Fruit fly (Drosophila melanogaster) whole organism, wandering third instar larva: ENCODE data around the gene sty.

Source experiments
- Abd-B ChIP-seq: fragments of >200 bp; optimal IDR thresholded peaks from 2 replicates; lab custom pipeline; 2017; ENCODE audit warnings: missing biosample characterization, missing genetic modification characterization
- CG32264 ChIP-seq: fragments of 200-800 bp; sonication (Bioruptor generic); optimal IDR thresholded peaks from 2 replicates; lab custom pipeline; 2016; ENCODE audit warnings: missing biosample characterization, missing genetic modification characterization
- CG9705 ChIP-seq: fragments of 200-800 bp; sonication (Bioruptor generic); optimal IDR thresholded peaks from 2 replicates; lab custom pipeline; 2018; ENCODE audit warnings: missing biosample characterization, mild to moderate bottlenecking, missing genetic modification characterization
- CrebA ChIP-seq: fragments of 200-800 bp; sonication (Bioruptor generic); optimal IDR thresholded peaks from 2 replicates; lab custom pipeline; 2016; ENCODE audit warnings: missing biosample characterization, mild to moderate bottlenecking, missing genetic modification characterization, borderline replicate concordance
- Dfd ChIP-seq: fragments of >200 bp; optimal IDR thresholded peaks from 2 replicates; lab custom pipeline; 2017; ENCODE audit warnings: missing biosample characterization, missing genetic modification characterization
- Dif ChIP-seq: fragments of 200-275, 200-300 bp; sonication (Bioruptor generic); optimal IDR thresholded peaks from 2 replicates; lab custom pipeline; 2018; ENCODE audit warnings: missing biosample characterization, missing genetic modification characterization; ENCODE audit not compliant: partially characterized antibody
- GATAd ChIP-seq: sonication (Bioruptor generic); optimal IDR thresholded peaks from 2 replicates; lab custom pipeline; 2016; ENCODE audit warnings: missing biosample characterization, missing genetic modification characterization
- HLH106 ChIP-seq: fragments of 200-800 bp; optimal IDR thresholded peaks from 3 replicates; lab custom pipeline; 2019; ENCODE audit warnings: missing biosample characterization, mild to moderate bottlenecking, missing genetic modification characterization, moderate library complexity
- Hnf4 ChIP-seq: fragments of 200-800 bp; sonication (Bioruptor generic); optimal IDR thresholded peaks from 2 replicates; lab custom pipeline; 2016; ENCODE audit warnings: missing biosample characterization, mild to moderate bottlenecking, missing genetic modification characterization
- Hr78 ChIP-seq: fragments of >200 bp; optimal IDR thresholded peaks from 2 replicates; lab custom pipeline; 2017; ENCODE audit warnings: missing biosample characterization, missing genetic modification characterization
- Hr83 ChIP-seq: fragments of 200-300 bp; sonication (Bioruptor generic); optimal IDR thresholded peaks from 2 replicates; lab custom pipeline; 2016; ENCODE audit warnings: missing biosample characterization, mild to moderate bottlenecking, missing genetic modification characterization, moderate library complexity; ENCODE audit not compliant: poor library complexity, severe bottlenecking
- Jra ChIP-seq: sonication (Bioruptor generic); optimal IDR thresholded peaks from 2 replicates; lab custom pipeline; 2016; ENCODE audit warnings: missing biosample characterization, missing genetic modification characterization
- Mio ChIP-seq: sonication (Bioruptor generic); optimal IDR thresholded peaks from 2 replicates; lab custom pipeline; 2016; ENCODE audit warnings: missing biosample characterization, missing genetic modification characterization
- Myc ChIP-seq: fragments of >200 bp; optimal IDR thresholded peaks from 2 replicates; lab custom pipeline; 2017
- N ChIP-seq: fragments of >200 bp; optimal IDR thresholded peaks from 2 replicates; lab custom pipeline; 2018; ENCODE audit warnings: missing biosample characterization, missing external identifiers, missing genetic modification characterization
- OdsH ChIP-seq: fragments of 200-800 bp; sonication (Bioruptor generic); optimal IDR thresholded peaks from 2 replicates; lab custom pipeline; 2016; ENCODE audit warnings: missing biosample characterization, mild to moderate bottlenecking, missing genetic modification characterization
- Rel ChIP-seq, 2 experiments: fragments of 200-800 bp; sonication (Bioruptor generic) in 1 of 2; optimal IDR thresholded peaks; 2 replicates in 1 of 2; 3 replicates in 1 of 2; lab custom pipeline; 2016 to 2019; ENCODE audit warnings: mild to moderate bottlenecking in 2 of 2, missing biosample characterization in 2 of 2, missing genetic modification characterization in 2 of 2, moderate library complexity in 1 of 2
- Sp1 ChIP-seq: fragments of 200-800 bp; sonication (Bioruptor generic); optimal IDR thresholded peaks from 3 replicates; lab custom pipeline; 2019; ENCODE audit warnings: missing biosample characterization, mild to moderate bottlenecking, missing genetic modification characterization, moderate library complexity
- Vsx2 ChIP-seq: fragments of 200-300, 225-300 bp; sonication (Bioruptor generic); optimal IDR thresholded peaks from 2 replicates; lab custom pipeline; 2018; ENCODE audit warnings: missing biosample characterization, missing genetic modification characterization; ENCODE audit not compliant: partially characterized antibody
- br ChIP-seq: fragments of 200-800 bp; sonication (Bioruptor generic); optimal IDR thresholded peaks from 2 replicates; lab custom pipeline; 2016; ENCODE audit warnings: missing biosample characterization, missing genetic modification characterization
- brk ChIP-seq: fragments of 200-800 bp; sonication (Bioruptor generic); optimal IDR thresholded peaks from 2 replicates; lab custom pipeline; 2016; ENCODE audit warnings: missing biosample characterization, mild to moderate bottlenecking, missing genetic modification characterization
- dl ChIP-seq, 2 experiments: fragments of 175-275, 200-275 bp in 1 of 2; fragments of 200-275 bp in 1 of 2; sonication (Bioruptor generic); optimal IDR thresholded peaks; lab custom pipeline; 2018; ENCODE audit warnings: mild to moderate bottlenecking in 2 of 2, missing biosample characterization in 2 of 2, missing genetic modification characterization in 2 of 2, moderate library complexity in 2 of 2; ENCODE audit not compliant: partially characterized antibody in 2 of 2, insufficient read depth in 1 of 2
- dmrt93B ChIP-seq: fragments of 200-800 bp; sonication (Bioruptor generic); optimal IDR thresholded peaks from 2 replicates; lab custom pipeline; 2018; ENCODE audit warnings: missing biosample characterization, mild to moderate bottlenecking, missing genetic modification characterization
- dsf ChIP-seq: sonication (Bioruptor generic); optimal IDR thresholded peaks from 2 replicates; lab custom pipeline; 2016; ENCODE audit warnings: missing biosample characterization, missing genetic modification characterization, borderline replicate concordance
- ey ChIP-seq: fragments of 200-800 bp; sonication (Bioruptor generic); optimal IDR thresholded peaks from 2 replicates; lab custom pipeline; 2016; ENCODE audit warnings: missing biosample characterization, missing genetic modification characterization
- foxo ChIP-seq, 2 experiments: fragments of 200-800 bp; sonication (Bioruptor generic); optimal IDR thresholded peaks; 2 replicates in 1 of 2; 3 replicates in 1 of 2; lab custom pipeline; 2016 to 2017; ENCODE audit warnings: missing biosample characterization in 2 of 2, missing genetic modification characterization in 2 of 2
- fru ChIP-seq: fragments of 200-800 bp; sonication (Bioruptor generic); optimal IDR thresholded peaks from 3 replicates; lab custom pipeline; 2016; ENCODE audit warnings: missing biosample characterization, mild to moderate bottlenecking, missing genetic modification characterization
- h ChIP-seq: fragments of 200-800 bp; sonication (Bioruptor generic); optimal IDR thresholded peaks from 3 replicates; lab custom pipeline; 2016; ENCODE audit warnings: missing biosample characterization, mild to moderate bottlenecking, missing genetic modification characterization
- jim ChIP-seq: fragments of 175-275, 200-325 bp; sonication (Bioruptor generic); optimal IDR thresholded peaks from 2 replicates; lab custom pipeline; 2016; ENCODE audit warnings: missing biosample characterization, mild to moderate bottlenecking, missing genetic modification characterization
- lola ChIP-seq: fragments of >200 bp; optimal IDR thresholded peaks from 2 replicates; lab custom pipeline; 2017; ENCODE audit warnings: missing biosample characterization, missing genetic modification characterization
- pan ChIP-seq: fragments of >200 bp; optimal IDR thresholded peaks from 2 replicates; lab custom pipeline; 2017
- psq ChIP-seq: fragments of 200-800 bp; sonication (Bioruptor generic); optimal IDR thresholded peaks from 3 replicates; lab custom pipeline; 2017; ENCODE audit warnings: missing biosample characterization, mild to moderate bottlenecking, missing genetic modification characterization, moderate library complexity
- rgr ChIP-seq: fragments of 200-800 bp; sonication (Bioruptor generic); optimal IDR thresholded peaks from 3 replicates; lab custom pipeline; 2016; ENCODE audit warnings: missing biosample characterization, mild to moderate bottlenecking, missing genetic modification characterization
- sage ChIP-seq: fragments of 200-800 bp; sonication (Bioruptor generic); optimal IDR thresholded peaks from 2 replicates; lab custom pipeline; 2016; ENCODE audit warnings: missing biosample characterization, mild to moderate bottlenecking, missing genetic modification characterization
- sv ChIP-seq: fragments of 200-800 bp; sonication (Bioruptor generic); optimal IDR thresholded peaks from 3 replicates; lab custom pipeline; 2016; ENCODE audit warnings: missing biosample characterization, missing genetic modification characterization
- tai ChIP-seq: sonication (Bioruptor generic); optimal IDR thresholded peaks from 2 replicates; lab custom pipeline; 2016; ENCODE audit warnings: missing biosample characterization, missing genetic modification characterization
- usp ChIP-seq: fragments of >200 bp; optimal IDR thresholded peaks from 2 replicates; lab custom pipeline; 2017; ENCODE audit warnings: missing biosample characterization, missing genetic modification characterization
- woc ChIP-seq: sonication (Bioruptor generic); optimal IDR thresholded peaks from 2 replicates; lab custom pipeline; 2016; ENCODE audit warnings: missing biosample characterization, mild to moderate bottlenecking, missing genetic modification characterization

sty gene

dm6 chr3L:3394854-3395723, 29.6 kb downstream of the sty start:
- TF ChIP-seq Abd-B (GFP tag; lab: Kevin White, UChicago) (no peak), sage (GFP tag; lab: Kevin White, UChicago) (peak; percentile 86), dsf (GFP tag; lab: Kevin White, UChicago) (peak; percentile 62), brk (GFP tag; lab: Kevin White, UChicago) (peak; percentile 89), Myc (no peak), ey (GFP tag; lab: Kevin White, UChicago) (peak; percentile 98), Sp1 (GFP tag; lab: Kevin White, UChicago) (peak; percentile 90), CG9705 (peak; percentile 75), lola (GFP tag; lab: Kevin White, UChicago) (no peak), tai (GFP tag; lab: Kevin White, UChicago) (peak; percentile 92), Hr83 (GFP tag; lab: Kevin White, UChicago) (peak; percentile 84), dl (GFP tag; optimal IDR thresholded peaks at IDR 0.05; lab: Kevin White, UChicago; ENCODE audit: insufficient read depth in 1 of 2, partially characterized antibody in 2 of 2) (no peak), Jra (peak; percentile 51), woc (GFP tag; lab: Kevin White, UChicago) (peak; percentile 94), HLH106 (tag; lab: Kevin White, UChicago) (peak; percentile 84), CG32264 (GFP tag; lab: Kevin White, UChicago) (peak; percentile 80), CrebA (GFP tag; lab: Kevin White, UChicago) (peak; percentile 80), Vsx2 (GFP tag; lab: Kevin White, UChicago) (no peak), Dif (peak; percentile 16), foxo (GFP tag; optimal IDR thresholded peaks at IDR 0.05; lab: Kevin White, UChicago) (peak in 1 of 2 experiments; percentile 92), Rel (GFP tag; optimal IDR thresholded peaks at IDR 0.05; lab: Kevin White, UChicago) (peak; percentile 78), Rel (tag; optimal IDR thresholded peaks at IDR 0.05; lab: Kevin White, UChicago) (peak; percentile 47), dmrt93B (GFP tag; lab: Kevin White, UChicago) (peak; percentile 86), pan (lab: Kevin White, UChicago) (peak; percentile 69), Mio (peak; percentile 54), N (no peak), fru (GFP tag; lab: Kevin White, UChicago) (peak; percentile 89), Hnf4 (GFP tag; lab: Kevin White, UChicago) (peak; percentile 92), Hr78 (no peak), jim (GFP tag; lab: Kevin White, UChicago) (no peak), h (GFP tag; lab: Kevin White, UChicago) (peak; percentile 95), psq (peak; percentile 96), sv (GFP tag; lab: Kevin White, UChicago) (peak; percentile 90), Dfd (peak; percentile 79), GATAd (GFP tag; lab: Kevin White, UChicago) (no peak), br (GFP tag; lab: Kevin White, UChicago) (peak; percentile 89), OdsH (peak; percentile 96), usp (GFP tag; lab: Kevin White, UChicago) (no peak), rgr (GFP tag; lab: Kevin White, UChicago) (peak; percentile 94)
